Fruit fly (Drosophila melanogaster) whole organism, embryonic: ENCODE data around the gene NdufV3.

Source experiments
- Aef1 ChIP-seq: fragments of 200-800 bp; sonication (Bioruptor generic); IDR thresholded peaks from 3 replicates; pipeline ENCODE4 v1.3.6; 2022; ENCODE audit warnings: missing biosample characterization, missing genetic modification characterization
- CG10147 ChIP-seq: fragments of 200-800 bp; sonication (Bioruptor generic); optimal IDR thresholded peaks from 2 replicates; lab custom pipeline; 2019; ENCODE audit warnings: missing biosample characterization, mild to moderate bottlenecking, missing genetic modification characterization, moderate library complexity
- CG10959 ChIP-seq: fragments of 200-800 bp; sonication (Bioruptor generic); IDR thresholded peaks from 2 replicates; pipeline ENCODE4 v1.3.6; 2022; ENCODE audit warnings: missing biosample characterization, missing genetic modification characterization
- CG11093 ChIP-seq: fragments of 200-800 bp; sonication (Bioruptor generic); IDR thresholded peaks from 3 replicates; pipeline ENCODE4 v1.3.6; 2022; ENCODE audit warnings: missing biosample characterization, missing genetic modification characterization
- CG11398 ChIP-seq: fragments of 200-800 bp; sonication (Bioruptor generic); optimal IDR thresholded peaks from 2 replicates; lab custom pipeline; 2016; ENCODE audit warnings: missing biosample characterization, missing genetic modification characterization
- CG13624 ChIP-seq: fragments of 200-800 bp; sonication (Bioruptor generic); optimal IDR thresholded peaks from 2 replicates; lab custom pipeline; 2016; ENCODE audit warnings: missing biosample characterization, missing genetic modification characterization
- CG14050 ChIP-seq: fragments of 200-800 bp; sonication (Bioruptor generic); IDR thresholded peaks from 3 replicates; pipeline ENCODE4 v1.3.6; 2022; ENCODE audit warnings: missing biosample characterization, missing genetic modification characterization
- CG15011 ChIP-seq: fragments of 200-800 bp; sonication (Bioruptor generic); optimal IDR thresholded peaks from 3 replicates; lab custom pipeline; 2018; ENCODE audit warnings: missing biosample characterization, mild to moderate bottlenecking, missing genetic modification characterization
- CG17361 ChIP-seq: fragments of 200-800 bp; sonication (Bioruptor generic); IDR thresholded peaks from 3 replicates; pipeline ENCODE4 v1.3.6; 2022; ENCODE audit warnings: missing biosample characterization, missing genetic modification characterization
- CG18619 ChIP-seq: fragments of 200-800 bp; sonication (Bioruptor generic); optimal IDR thresholded peaks from 3 replicates; lab custom pipeline; 2017; ENCODE audit warnings: missing biosample characterization, mild to moderate bottlenecking, missing genetic modification characterization
- CG33557 ChIP-seq: fragments of 200-800 bp; sonication (Bioruptor generic); optimal IDR thresholded peaks from 2 replicates; lab custom pipeline; 2019; ENCODE audit warnings: missing biosample characterization, mild to moderate bottlenecking, missing genetic modification characterization, moderate library complexity
- CG3726 ChIP-seq: fragments of 200-800 bp; sonication (Bioruptor generic); IDR thresholded peaks from 3 replicates; pipeline ENCODE4, ENCODE4 v1.3.6; 2022; ENCODE audit warnings: missing biosample characterization, missing genetic modification characterization
- CG4360 ChIP-seq: fragments of 200-800 bp; sonication (Bioruptor generic); IDR thresholded peaks from 2 replicates; pipeline ENCODE4 v1.3.6; 2022; ENCODE audit warnings: missing biosample characterization, missing genetic modification characterization
- CG5180 ChIP-seq: fragments of 200-800 bp; sonication (Bioruptor generic); optimal IDR thresholded peaks from 3 replicates; lab custom pipeline; 2017; ENCODE audit warnings: missing biosample characterization, missing genetic modification characterization, mild to moderate bottlenecking, moderate library complexity, missing genetic modification reagents
- CG6791 ChIP-seq: fragments of 200-800 bp; sonication (Bioruptor generic); IDR thresholded peaks from 3 replicates; pipeline ENCODE4 v1.3.6; 2022; ENCODE audit warnings: missing biosample characterization, missing genetic modification characterization; ENCODE audit not compliant: partially characterized antibody
- CG7839 ChIP-seq: fragments of 200-800 bp; sonication (Bioruptor generic); optimal IDR thresholded peaks from 3 replicates; lab custom pipeline; 2018; ENCODE audit warnings: missing biosample characterization, mild to moderate bottlenecking, missing genetic modification characterization, moderate library complexity
- CG8944 ChIP-seq: fragments of 200-800 bp; sonication (Bioruptor generic); optimal IDR thresholded peaks from 3 replicates; lab custom pipeline; 2016; ENCODE audit warnings: missing biosample characterization, missing genetic modification characterization
- CoRest ChIP-seq: fragments of 200-800 bp; sonication (Bioruptor generic); optimal IDR thresholded peaks from 3 replicates; lab custom pipeline; 2018; ENCODE audit warnings: missing biosample characterization, mild to moderate bottlenecking, missing genetic modification characterization, moderate library complexity
- Dek ChIP-seq: fragments of 200-800 bp; sonication (Bioruptor generic); optimal IDR thresholded peaks from 3 replicates; lab custom pipeline; 2019; ENCODE audit warnings: missing biosample characterization, mild to moderate bottlenecking, missing genetic modification characterization, moderate library complexity
- Eip74EF ChIP-seq, 2 experiments: fragments of 200-800 bp in 1 of 2; fragments of >200 bp in 1 of 2; sonication (Bioruptor generic) in 1 of 2; optimal IDR thresholded peaks; 2 replicates each; lab custom pipeline; 2017 to 2019; ENCODE audit warnings: missing biosample characterization in 2 of 2, missing genetic modification characterization in 2 of 2, mild to moderate bottlenecking in 1 of 2, moderate library complexity in 1 of 2
- Elba2 ChIP-seq: fragments of 200-800 bp; sonication (Bioruptor generic); optimal IDR thresholded peaks from 3 replicates; lab custom pipeline; 2016; ENCODE audit warnings: missing biosample characterization, missing genetic modification characterization
- Ets65A ChIP-seq: fragments of 200-800 bp; sonication (Bioruptor generic); peaks from one replicate; lab custom pipeline; 2016; ENCODE audit warnings: missing biosample characterization, missing genetic modification characterization
- H2.0 ChIP-seq: fragments of 200-800 bp; sonication (Bioruptor generic); IDR thresholded peaks from 2 replicates; pipeline ENCODE4 v1.3.6; 2022; ENCODE audit warnings: missing biosample characterization, missing genetic modification characterization
- Hsf ChIP-seq: fragments of 200-800 bp; sonication (Bioruptor generic); optimal IDR thresholded peaks from 3 replicates; lab custom pipeline; 2016; ENCODE audit warnings: missing biosample characterization, missing genetic modification characterization
- Lim3 ChIP-seq: fragments of 200-800 bp; sonication (Bioruptor generic); IDR thresholded peaks from 2 replicates; pipeline ENCODE4 v1.3.6; 2022; ENCODE audit warnings: missing biosample characterization, missing genetic modification characterization
- Mes4 ChIP-seq: fragments of 200-800 bp; sonication (Bioruptor generic); optimal IDR thresholded peaks from 2 replicates; lab custom pipeline; 2016; ENCODE audit warnings: missing biosample characterization, missing genetic modification characterization
- Rx ChIP-seq: fragments of 200-800 bp; sonication (Bioruptor generic); IDR thresholded peaks from 2 replicates; pipeline ENCODE4 v1.3.6; 2022; ENCODE audit warnings: missing biosample characterization, missing genetic modification characterization
- Sox100B ChIP-seq: fragments of 200-800 bp; sonication (Bioruptor generic); optimal IDR thresholded peaks from 3 replicates; lab custom pipeline; 2018; ENCODE audit warnings: missing biosample characterization, mild to moderate bottlenecking, missing genetic modification characterization
- Sry-δ ChIP-seq: fragments of 200-800 bp; sonication (Bioruptor generic); optimal IDR thresholded peaks from 2 replicates; lab custom pipeline; 2016; ENCODE audit warnings: missing biosample characterization, missing genetic modification characterization
- Trl ChIP-seq, 3 experiments: fragments of >200 bp in 2 of 3; fragments of 200-800 bp in 1 of 3; sonication (Bioruptor generic) in 1 of 3; optimal IDR thresholded peaks; 2 replicates in 1 of 3; 3 replicates in 2 of 3; lab custom pipeline; 2016 to 2017; ENCODE audit warnings: missing biosample characterization in 1 of 3, missing genetic modification characterization in 1 of 3
- ac ChIP-seq: fragments of 200-800 bp; sonication (Bioruptor generic); optimal IDR thresholded peaks from 3 replicates; lab custom pipeline; 2017; ENCODE audit warnings: missing biosample characterization, mild to moderate bottlenecking, missing genetic modification characterization
- amos ChIP-seq: fragments of 200-800 bp; sonication (Bioruptor generic); IDR thresholded peaks from 2 replicates; pipeline ENCODE4 v1.3.6; 2022; ENCODE audit warnings: missing biosample characterization, missing genetic modification characterization; ENCODE audit not compliant: partially characterized antibody
- bbx ChIP-seq: fragments of 200-800 bp; sonication (Bioruptor generic); IDR thresholded peaks from 2 replicates; pipeline ENCODE4 v1.3.6; 2022; ENCODE audit warnings: missing biosample characterization, missing genetic modification characterization; ENCODE audit not compliant: partially characterized antibody
- chif ChIP-seq, 2 experiments: fragments of 200-800 bp; sonication (Bioruptor generic); optimal IDR thresholded peaks; 3 replicates each; lab custom pipeline; 2016; ENCODE audit warnings: missing biosample characterization in 2 of 2, missing genetic modification characterization in 2 of 2
- chinmo ChIP-seq: fragments of 200-800 bp; sonication (Bioruptor generic); IDR thresholded peaks from 4 replicates; pipeline ENCODE4 v1.3.6; 2022; ENCODE audit warnings: missing biosample characterization, missing genetic modification characterization; ENCODE audit not compliant: partially characterized antibody
- ci ChIP-seq: fragments of 200-800 bp; sonication (Bioruptor generic); IDR thresholded peaks from 3 replicates; pipeline ENCODE4 v1.3.6; 2022; ENCODE audit warnings: missing biosample characterization, missing genetic modification characterization
- danr ChIP-seq: fragments of 200-800 bp; sonication (Bioruptor generic); IDR thresholded peaks from 2 replicates; pipeline ENCODE4 v1.3.6; 2022; ENCODE audit warnings: missing biosample characterization, missing genetic modification characterization
- dpn ChIP-seq, 2 experiments: fragments of 200-800 bp; sonication (Bioruptor generic); optimal IDR thresholded peaks; 3 replicates each; lab custom pipeline; 2016; ENCODE audit warnings: missing biosample characterization in 2 of 2, missing genetic modification characterization in 2 of 2
- ewg ChIP-seq: fragments of 200-800 bp; sonication (Bioruptor generic); optimal IDR thresholded peaks from 3 replicates; lab custom pipeline; 2017; ENCODE audit warnings: mild to moderate bottlenecking, missing biosample characterization, missing genetic modification reagents, missing genetic modification characterization
- grau ChIP-seq: fragments of 200-800 bp; optimal IDR thresholded peaks from 3 replicates; lab custom pipeline; 2019; ENCODE audit warnings: missing biosample characterization, mild to moderate bottlenecking, missing genetic modification characterization, moderate library complexity
- kni ChIP-seq: fragments of 200-800 bp; sonication (Bioruptor generic); optimal IDR thresholded peaks from 3 replicates; lab custom pipeline; 2017; ENCODE audit warnings: mild to moderate bottlenecking, missing biosample characterization, missing genetic modification reagents, missing genetic modification characterization
- lilli ChIP-seq: fragments of 200-800 bp; sonication (Bioruptor generic); optimal IDR thresholded peaks from 3 replicates; lab custom pipeline; 2016; ENCODE audit warnings: missing biosample characterization, missing genetic modification characterization
- nmo ChIP-seq: fragments of 200-800 bp; sonication (Bioruptor generic); optimal IDR thresholded peaks from 2 replicates; lab custom pipeline; 2018; ENCODE audit warnings: missing biosample characterization, mild to moderate bottlenecking, missing genetic modification characterization, moderate library complexity
- otp ChIP-seq: fragments of 200-800 bp; sonication (Bioruptor generic); IDR thresholded peaks from 3 replicates; pipeline ENCODE4, ENCODE4 v1.3.6; 2022; ENCODE audit warnings: missing biosample characterization, missing genetic modification characterization
- slbo ChIP-seq: fragments of 200-800 bp; sonication (Bioruptor generic); IDR thresholded peaks from 2 replicates; pipeline ENCODE4 v1.3.6; 2022; ENCODE audit warnings: missing biosample characterization, missing genetic modification characterization
- sug ChIP-seq: fragments of 200-800 bp; optimal IDR thresholded peaks from 2 replicates; lab custom pipeline; 2019; ENCODE audit warnings: missing biosample characterization, mild to moderate bottlenecking, missing genetic modification characterization, moderate library complexity
- tx ChIP-seq: fragments of 200-800 bp; sonication (Bioruptor generic); optimal IDR thresholded peaks from 2 replicates; lab custom pipeline; 2016; ENCODE audit warnings: missing biosample characterization, missing genetic modification characterization
- zf30C ChIP-seq: fragments of 200-800 bp; sonication (Bioruptor generic); optimal IDR thresholded peaks from 3 replicates; lab custom pipeline; 2018; ENCODE audit warnings: missing biosample characterization, mild to moderate bottlenecking, missing genetic modification characterization
- zfh2 ChIP-seq: fragments of 200-800 bp; sonication (Bioruptor generic); optimal IDR thresholded peaks from 2 replicates; lab custom pipeline; 2016; ENCODE audit warnings: missing biosample characterization, missing genetic modification characterization

NdufV3 gene

DNA sequence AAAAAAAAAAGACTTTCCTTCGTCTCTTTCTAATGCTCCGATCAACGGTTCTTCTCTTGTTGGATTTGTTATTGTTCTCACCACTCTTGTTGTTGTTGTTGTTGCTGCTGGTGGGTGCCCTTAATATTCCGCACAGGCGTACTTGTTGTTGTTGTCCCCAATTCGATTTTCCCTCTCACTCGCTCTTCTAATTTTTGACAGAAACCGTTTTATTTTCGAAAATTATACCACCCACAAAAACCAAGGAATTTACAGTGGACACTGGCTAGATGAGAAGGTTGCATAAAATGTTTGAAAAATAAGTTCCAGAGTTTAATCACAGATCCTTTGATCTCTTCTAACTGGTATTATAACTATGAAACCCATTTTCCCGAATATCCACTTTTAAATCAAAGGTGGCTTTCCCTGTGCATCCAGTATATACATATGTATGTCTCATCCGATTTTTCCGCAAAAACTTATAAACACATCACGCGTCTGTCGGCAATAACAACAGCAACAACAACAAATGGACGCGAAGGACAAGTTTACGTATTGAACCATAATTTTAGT, 41.6 kb downstream of the NdufV3 start (continued):
- TF ChIP-seq Lim3 (GFP tag; lab: Robert Waterston, UW) (no peak), CoRest (peak; percentile 17), grau (peak; percentile 86), CG18619 (GFP tag; lab: Kevin White, UChicago) (no peak), tx (GFP tag; lab: Kevin White, UChicago) (peak; percentile 29), H2.0 (0 out of 2 replicates have a peak, but pooled peaks have one; percentile 44), CG11398 (GFP tag; lab: Kevin White, UChicago) (no peak), CG11093 (GFP tag; lab: Robert Waterston, UW) (0 out of 3 replicates have a peak, but pooled peaks have one; percentile 36), ci (GFP tag; lab: Robert Waterston, UW) (peak; percentile 44; the same call in 1 of the 3 replicates), CG4360 (GFP tag; lab: Robert Waterston, UW) (peak; percentile 96), ewg (GFP tag; lab: Kevin White, UChicago) (no peak), CG17361 (GFP tag; lab: Robert Waterston, UW) (no peak), ac (GFP tag; lab: Kevin White, UChicago) (no peak), otp (GFP tag; lab: Robert Waterston, UW) (0 out of 3 replicates have a peak, but pooled peaks have one; percentile 52), Sox100B (GFP tag; lab: Kevin White, UChicago) (no peak), CG7839 (tag; lab: Kevin White, UChicago) (peak; percentile 42), Dek (peak; percentile 6), danr (GFP tag; lab: Robert Waterston, UW) (0 out of 2 replicates have a peak, but pooled peaks have one; percentile 10), zfh2 (GFP tag; lab: Kevin White, UChicago) (peak; percentile 41), zf30C (no peak), amos (GFP tag; lab: Robert Waterston, UW) (no peak), Eip74EF (GFP tag; optimal IDR thresholded peaks at IDR 0.05; lab: Kevin White, UChicago) (no peak), Elba2 (GFP tag; lab: Kevin White, UChicago) (no peak), Hsf (GFP tag; lab: Kevin White, UChicago) (peak; percentile 30), CG33557 (GFP tag; lab: Kevin White, UChicago) (no peak), dpn (GFP tag; optimal IDR thresholded peaks at IDR 0.05; lab: Kevin White, UChicago) (peak in 1 of 2 experiments; percentile 30), Trl (optimal IDR thresholded peaks at IDR 0.05; lab: Kevin White, UChicago) (no peak), Trl (GFP tag; optimal IDR thresholded peaks at IDR 0.05; lab: Kevin White, UChicago) (peak; percentile 1), Sry-δ (GFP tag; lab: Kevin White, UChicago) (no peak), lilli (GFP tag; lab: Kevin White, UChicago) (peak; percentile 43), Ets65A (GFP tag; lab: Kevin White, UChicago) (peak; percentile 94), CG8944 (GFP tag; lab: Kevin White, UChicago) (peak; percentile 40), CG13624 (GFP tag; lab: Kevin White, UChicago) (no peak), CG14050 (GFP tag; lab: Robert Waterston, UW) (no peak; the same call in 2 of the 3 replicates), CG10147 (GFP tag; lab: Kevin White, UChicago) (no peak), bbx (GFP tag; lab: Robert Waterston, UW) (no peak), Aef1 (GFP tag; lab: Robert Waterston, UW) (peak; percentile 60), nmo (GFP tag; lab: Kevin White, UChicago) (no peak), CG3726 (GFP tag; lab: Robert Waterston, UW) (0 out of 3 replicates have a peak, but pooled peaks have one; percentile 52), chif (GFP tag; optimal IDR thresholded peaks at IDR 0.05; lab: Kevin White, UChicago) (peak in 1 of 2 experiments; percentile 9), CG10959 (no peak), Rx (GFP tag; lab: Robert Waterston, UW) (peak; percentile 68), kni (GFP tag; lab: Kevin White, UChicago) (no peak), CG5180 (GFP tag; lab: Kevin White, UChicago) (no peak), slbo (GFP tag; lab: Robert Waterston, UW) (peak; percentile 85), Mes4 (GFP tag; lab: Kevin White, UChicago) (no peak), CG15011 (GFP tag; lab: Kevin White, UChicago) (peak; percentile 14), sug (peak; percentile 11), chinmo (GFP tag; lab: Robert Waterston, UW) (no peak), CG6791 (GFP tag; lab: Robert Waterston, UW) (no peak)
